Worm (Caenorhabditis elegans) whole organism, young adult: ENCODE measurements around the gene T05A12.3.

Source experiments
- B0019.2 ChIP-seq: fragments of 200-800 bp; sonication (Bioruptor generic); conservative IDR thresholded peaks from 2 replicates; pipeline ENCODE4 v1.3.6; 2022; ENCODE audit warnings: missing genetic modification reagents, missing genetic modification characterization, missing compliant biosample characterization
- C17E4.6 ChIP-seq: fragments of 200-800 bp; sonication (Bioruptor generic); IDR thresholded peaks from 2 replicates; pipeline ENCODE4 v1.3.6; 2022; ENCODE audit warnings: missing genetic modification reagents, missing genetic modification characterization, missing compliant biosample characterization
- D2030.7 ChIP-seq: fragments of 200-800 bp; sonication (Bioruptor generic); IDR thresholded peaks from 2 replicates; pipeline ENCODE4 v1.3.6; 2022; ENCODE audit warnings: missing genetic modification reagents, missing genetic modification characterization, missing compliant biosample characterization
- F10E7.11 ChIP-seq: sonication (generic microtip); optimal IDR thresholded peaks from 2 replicates; lab custom pipeline; 2017; ENCODE audit warnings: mild to moderate bottlenecking, missing genetic modification characterization, moderate library complexity, missing compliant biosample characterization
- F23B12.7 ChIP-seq: sonication (generic microtip); optimal IDR thresholded peaks from 2 replicates; lab custom pipeline; 2017; ENCODE audit warnings: missing genetic modification characterization, mild to moderate bottlenecking, missing compliant biosample characterization, antibody characterized with exemption, moderate library complexity; ENCODE audit not compliant: insufficient read depth
- F33H1.4 ChIP-seq: fragments of 200-800 bp; sonication (Bioruptor generic); IDR thresholded peaks from 2 replicates; pipeline ENCODE4 v1.3.6; 2022; ENCODE audit warnings: missing genetic modification reagents, missing genetic modification characterization, missing compliant biosample characterization
- F37B4.10 ChIP-seq: fragments of 200-800 bp; sonication (Bioruptor generic); IDR thresholded peaks from 2 replicates; pipeline ENCODE4 v1.3.6; 2022; ENCODE audit warnings: missing genetic modification characterization, missing compliant biosample characterization
- F57A8.1 ChIP-seq: fragments of 200-800 bp; sonication (Bioruptor generic); optimal IDR thresholded peaks from 2 replicates; lab custom pipeline; 2018; ENCODE audit warnings: mild to moderate bottlenecking, missing genetic modification characterization, moderate library complexity, missing compliant biosample characterization
- ZK185.1 ChIP-seq: sonication (generic microtip); optimal IDR thresholded peaks from 2 replicates; lab custom pipeline; 2016; ENCODE audit warnings: mild to moderate bottlenecking, missing genetic modification characterization, missing compliant biosample characterization; ENCODE audit not compliant: poor library complexity, severe bottlenecking
- aptf-2 ChIP-seq: fragments of 200-800 bp; sonication (Bioruptor generic); conservative IDR thresholded peaks from 2 replicates; pipeline ENCODE4 v1.3.6; 2022; ENCODE audit warnings: missing genetic modification reagents, missing genetic modification characterization, missing compliant biosample characterization
- atf-7 ChIP-seq: sonication (generic microtip); optimal IDR thresholded peaks from 2 replicates; lab custom pipeline; 2017; ENCODE audit warnings: mild to moderate bottlenecking, missing genetic modification characterization, missing compliant biosample characterization
- athp-1 ChIP-seq: sonication (generic microtip); optimal IDR thresholded peaks from 2 replicates; lab custom pipeline; 2017; ENCODE audit warnings: mild to moderate bottlenecking, missing genetic modification characterization, missing compliant biosample characterization
- attf-3 ChIP-seq: fragments of 200-800 bp; sonication (Bioruptor generic); conservative IDR thresholded peaks from 2 replicates; pipeline ENCODE4 v1.3.6; 2022; ENCODE audit warnings: missing genetic modification reagents, missing genetic modification characterization, missing compliant biosample characterization
- attf-5 ChIP-seq: fragments of 200-800 bp; sonication (Bioruptor generic); optimal IDR thresholded peaks from 2 replicates; lab custom pipeline; 2018; ENCODE audit warnings: mild to moderate bottlenecking, missing genetic modification characterization, missing compliant biosample characterization
- attf-6 ChIP-seq: fragments of 200-800 bp; sonication (Bioruptor generic); IDR thresholded peaks from 2 replicates; pipeline ENCODE4 v1.3.6; 2022; ENCODE audit warnings: missing genetic modification reagents, missing genetic modification characterization, missing compliant biosample characterization
- bed-2 ChIP-seq: fragments of 200-800 bp; sonication (Bioruptor generic); IDR thresholded peaks from 2 replicates; pipeline ENCODE4 v1.3.6; 2022; ENCODE audit warnings: missing genetic modification reagents, missing genetic modification characterization, missing compliant biosample characterization
- cebp-1 ChIP-seq, 2 experiments: fragments of 200-800 bp in 1 of 2; sonication (Bioruptor generic) in 1 of 2; sonication (generic microtip) in 1 of 2; IDR thresholded peaks in 1 of 2; optimal IDR thresholded peaks in 1 of 2; 2 replicates each; pipeline versions ENCODE4 v1.3.6 to Lab custom; 2017 to 2022; ENCODE audit warnings: missing compliant biosample characterization in 2 of 2, missing genetic modification characterization in 2 of 2, mild to moderate bottlenecking in 1 of 2, missing genetic modification reagents in 1 of 2, moderate library complexity in 1 of 2
- ceh-58 ChIP-seq: fragments of 200-800 bp; sonication (Bioruptor generic); IDR thresholded peaks from 2 replicates; pipeline ENCODE4 v1.3.6; 2022; ENCODE audit warnings: missing genetic modification characterization, missing compliant biosample characterization
- ceh-79 ChIP-seq: sonication (generic microtip); optimal IDR thresholded peaks from 2 replicates; lab custom pipeline; 2017; ENCODE audit warnings: mild to moderate bottlenecking, missing genetic modification characterization, missing compliant biosample characterization
- dox-1 ChIP-seq: fragments of 200-800 bp; sonication (Bioruptor generic); IDR thresholded peaks from 2 replicates; pipeline ENCODE4 v1.3.6; 2022; ENCODE audit warnings: missing genetic modification reagents, missing genetic modification characterization, missing compliant biosample characterization
- dpff-1 ChIP-seq: sonication (generic microtip); optimal IDR thresholded peaks from 2 replicates; lab custom pipeline; 2017; ENCODE audit warnings: mild to moderate bottlenecking, missing genetic modification characterization, missing compliant biosample characterization
- dpl-1 ChIP-seq: fragments of 150-350 bp; optimal IDR thresholded peaks from 2 replicates; lab custom pipeline; 2014; ENCODE audit warnings: missing biosample characterization, missing genetic modification reagents, missing genetic modification characterization
- efl-1 ChIP-seq: fragments of 150-350 bp; optimal IDR thresholded peaks from 2 replicates; lab custom pipeline; 2014; ENCODE audit warnings: missing biosample characterization, missing genetic modification reagents, missing genetic modification characterization
- egl-18 ChIP-seq: fragments of 200-800 bp; sonication (Bioruptor generic); IDR thresholded peaks from 2 replicates; pipeline ENCODE4 v1.3.6; 2022; ENCODE audit warnings: missing genetic modification reagents, missing genetic modification characterization, missing compliant biosample characterization
- egl-44 ChIP-seq: fragments of 200-800 bp; sonication (Bioruptor generic); IDR thresholded peaks from 2 replicates; pipeline ENCODE4 v1.3.6; 2022; ENCODE audit warnings: missing genetic modification reagents, missing genetic modification characterization, missing compliant biosample characterization
- hmg-1.2 ChIP-seq: fragments of 200-800 bp; sonication (Bioruptor generic); IDR thresholded peaks from 2 replicates; pipeline ENCODE4 v1.3.6; 2022; ENCODE audit warnings: missing genetic modification reagents, missing genetic modification characterization, missing compliant biosample characterization
- hmg-20 ChIP-seq: fragments of 200-800 bp; sonication (Bioruptor generic); IDR thresholded peaks from 2 replicates; pipeline ENCODE4 v1.3.6; 2022; ENCODE audit warnings: missing genetic modification reagents, missing genetic modification characterization, missing compliant biosample characterization
- let-526 ChIP-seq: fragments of 200-800 bp; sonication (Bioruptor generic); IDR thresholded peaks from 2 replicates; pipeline ENCODE4 v1.3.6; 2022; ENCODE audit warnings: missing genetic modification reagents, missing genetic modification characterization, missing compliant biosample characterization
- lir-1 ChIP-seq: fragments of 200-800 bp; sonication (Bioruptor generic); conservative IDR thresholded peaks from 2 replicates; pipeline ENCODE4 v1.3.6; 2022; ENCODE audit warnings: missing genetic modification reagents, missing genetic modification characterization, missing compliant biosample characterization
- lsl-1 ChIP-seq: fragments of 200-800 bp; sonication (Bioruptor generic); optimal IDR thresholded peaks from 2 replicates; lab custom pipeline; 2018; ENCODE audit warnings: mild to moderate bottlenecking, missing genetic modification characterization, moderate library complexity, missing compliant biosample characterization
- madf-10 ChIP-seq: sonication (generic microtip); optimal IDR thresholded peaks from 2 replicates; lab custom pipeline; 2016; ENCODE audit warnings: mild to moderate bottlenecking, missing genetic modification characterization, missing compliant biosample characterization
- madf-3 ChIP-seq: fragments of 200-800 bp; sonication (Bioruptor generic); IDR thresholded peaks from 2 replicates; pipeline ENCODE4 v1.3.6; 2022; ENCODE audit warnings: missing genetic modification reagents, missing genetic modification characterization, missing compliant biosample characterization
- madf-8 ChIP-seq: fragments of 200-800 bp; sonication (Bioruptor generic); conservative IDR thresholded peaks from 2 replicates; pipeline ENCODE4 v1.3.6; 2022; ENCODE audit warnings: missing genetic modification reagents, missing genetic modification characterization, missing compliant biosample characterization
- mxl-1 ChIP-seq: sonication (generic microtip); optimal IDR thresholded peaks from 2 replicates; lab custom pipeline; 2016; ENCODE audit warnings: missing genetic modification characterization, missing compliant biosample characterization
- nfya-2 ChIP-seq: fragments of 200-800 bp; sonication (Bioruptor generic); IDR thresholded peaks from 2 replicates; pipeline ENCODE4 v1.3.6; 2022; ENCODE audit warnings: missing genetic modification reagents, missing genetic modification characterization, missing compliant biosample characterization
- nhr-80 ChIP-seq: sonication (generic microtip); optimal IDR thresholded peaks from 2 replicates; lab custom pipeline; 2016; ENCODE audit warnings: missing genetic modification characterization, missing compliant biosample characterization
- pbrm-1 ChIP-seq: fragments of 200-800 bp; sonication (Bioruptor generic); IDR thresholded peaks from 2 replicates; pipeline ENCODE4 v1.3.6; 2022; ENCODE audit warnings: missing genetic modification reagents, missing genetic modification characterization, missing compliant biosample characterization
- sdz-38 ChIP-seq: sonication (generic microtip); optimal IDR thresholded peaks from 2 replicates; lab custom pipeline; 2016; ENCODE audit warnings: missing genotype, missing genetic modification characterization, missing compliant biosample characterization
- snpc-1.1 ChIP-seq: sonication (generic microtip); optimal IDR thresholded peaks from 2 replicates; lab custom pipeline; 2017; ENCODE audit warnings: missing genetic modification characterization, mild to moderate bottlenecking, missing compliant biosample characterization, antibody characterized with exemption, moderate library complexity, missing genotype, missing genetic modification reagents; ENCODE audit not compliant: insufficient read depth
- snpc-4 ChIP-seq, 5 experiments: fragments of 150-350 bp in 1 of 5; sonication (generic microtip) in 4 of 5; optimal IDR thresholded peaks; 2 replicates each; lab custom pipeline; 2014 to 2018; ENCODE audit warnings: missing genetic modification characterization in 5 of 5, missing biosample characterization in 3 of 5, antibody characterized with exemption in 2 of 5, mild to moderate bottlenecking in 2 of 5, missing compliant biosample characterization in 2 of 5, missing genotype in 2 of 5, moderate library complexity in 2 of 5, missing genetic modification reagents in 1 of 5
- unc-130 ChIP-seq: sonication (generic microtip); optimal IDR thresholded peaks from 2 replicates; lab custom pipeline; 2016; ENCODE audit warnings: missing genetic modification reagents, missing genetic modification characterization, missing compliant biosample characterization
- xnd-1 ChIP-seq: sonication (generic microtip); optimal IDR thresholded peaks from 2 replicates; lab custom pipeline; 2016; ENCODE audit warnings: missing genotype, missing genetic modification reagents, missing genetic modification characterization, missing compliant biosample characterization
- ztf-26 ChIP-seq: sonication (generic microtip); optimal IDR thresholded peaks from 2 replicates; lab custom pipeline; 2017; ENCODE audit warnings: missing genetic modification characterization, missing compliant biosample characterization
- ztf-28 ChIP-seq: fragments of 200-800 bp; sonication (Bioruptor generic); IDR thresholded peaks from 2 replicates; pipeline ENCODE4 v1.3.6; 2022; ENCODE audit warnings: missing genetic modification reagents, missing genetic modification characterization, missing compliant biosample characterization
- ztf-6 ChIP-seq: fragments of 200-800 bp; sonication (Bioruptor generic); IDR thresholded peaks from 2 replicates; pipeline ENCODE4 v1.3.6; 2022; ENCODE audit warnings: missing genetic modification reagents, missing genetic modification characterization, missing compliant biosample characterization

The T05A12.3 gene

DNA sequence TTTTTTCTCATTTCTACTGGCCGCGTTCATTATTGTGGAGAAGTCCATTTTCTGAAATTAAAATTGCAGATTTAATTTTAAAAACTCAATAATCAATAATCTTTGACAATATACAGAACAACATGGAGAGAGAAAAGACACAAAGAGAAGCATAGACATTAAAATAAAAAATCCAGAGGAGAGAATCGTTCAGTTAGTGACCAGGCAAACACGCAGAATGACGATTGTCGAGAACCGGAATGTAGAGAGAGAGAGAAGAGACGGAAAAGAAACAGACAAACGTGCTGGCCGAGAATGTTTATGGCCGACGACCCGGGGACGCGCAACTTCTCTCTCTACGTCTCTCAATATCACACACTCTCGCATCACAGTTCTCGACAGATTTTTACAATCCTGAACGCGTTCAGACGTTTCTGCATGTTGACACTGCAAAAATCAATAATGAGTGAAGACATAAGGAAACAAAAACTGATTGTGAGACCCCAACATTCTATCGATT, at the start of gene T05A12.3, which contains the start of gene T05A12.4:
TSS of gene T05A12.3 (minus strand) at position 51 of the 499 bp plus-strand sequence.
TSS of gene T05A12.4 (plus strand) at position 348 of the 499 bp plus-strand sequence.
- TF ChIP-seq hmg-20 (GFP tag; lab: Robert Waterston, UW) (no peak), ztf-28 (GFP tag; lab: Robert Waterston, UW) (no peak; the same call in 1 of the 2 replicates), C17E4.6 (GFP tag; lab: Robert Waterston, UW) (peak; percentile 65; the same call in 1 of the 2 replicates), nhr-80 (tag; lab: Kevin White, UChicago) (peak; percentile 22), egl-18 (GFP tag; lab: Robert Waterston, UW) (no peak), let-526 (GFP tag; lab: Robert Waterston, UW) (0 out of 2 replicates have a peak, but pooled peaks have one; percentile 15), madf-10 (no peak), pbrm-1 (GFP tag; lab: Robert Waterston, UW) (peak; percentile 85), ztf-6 (GFP tag; lab: Robert Waterston, UW) (0 out of 2 replicates have a peak, but pooled peaks have one; percentile 55), athp-1 (tag; lab: Kevin White, UChicago) (peak; percentile 18), B0019.2 (GFP tag; lab: Robert Waterston, UW) (peak; percentile 51), dox-1 (GFP tag; lab: Robert Waterston, UW) (no peak; the same call in 1 of the 2 replicates), hmg-1.2 (GFP tag; lab: Robert Waterston, UW) (peak; percentile 79), dpff-1 (no peak), madf-3 (GFP tag; lab: Robert Waterston, UW) (peak; percentile 79), F23B12.7 (tag; lab: Kevin White, UChicago) (peak; percentile 36), unc-130 (peak; percentile 71), snpc-4 (GFP tag; optimal IDR thresholded peaks at IDR 0.05; lab: Kevin White, UChicago) (peak; percentile 68), snpc-4 (tag; optimal IDR thresholded peaks at IDR 0.05; lab: Kevin White, UChicago) (peak in 3 of 4 experiments; percentile 75 to 86 (median 85)), bed-2 (peak; percentile 65; the same call in 1 of the 2 replicates), attf-6 (GFP tag; lab: Robert Waterston, UW) (0 out of 2 replicates have a peak, but pooled peaks have one; percentile 35), lsl-1 (GFP tag; lab: Kevin White, UChicago) (peak; percentile 63), attf-3 (GFP tag; lab: Robert Waterston, UW) (peak; percentile 49; the same call in 1 of the 2 replicates), mxl-1 (tag; lab: Kevin White, UChicago) (no peak), lir-1 (GFP tag; lab: Robert Waterston, UW) (peak; percentile 36; the same call in 1 of the 2 replicates), egl-44 (peak; percentile 56; the same call in 1 of the 2 replicates), ZK185.1 (tag; lab: Kevin White, UChicago) (peak; percentile 64), snpc-1.1 (tag; lab: Kevin White, UChicago) (peak; percentile 35), F10E7.11 (tag; lab: Kevin White, UChicago) (no peak), sdz-38 (tag; lab: Kevin White, UChicago) (no peak), madf-8 (GFP tag; lab: Robert Waterston, UW) (peak; percentile 58), efl-1 (GFP tag; lab: Kevin White, UChicago) (peak; percentile 5), D2030.7 (GFP tag; lab: Robert Waterston, UW) (peak; percentile 71), F33H1.4 (peak; percentile 63), xnd-1 (tag; lab: Kevin White, UChicago) (no peak), aptf-2 (0 out of 2 replicates have a peak, but pooled peaks have one; percentile 35)

DNA sequence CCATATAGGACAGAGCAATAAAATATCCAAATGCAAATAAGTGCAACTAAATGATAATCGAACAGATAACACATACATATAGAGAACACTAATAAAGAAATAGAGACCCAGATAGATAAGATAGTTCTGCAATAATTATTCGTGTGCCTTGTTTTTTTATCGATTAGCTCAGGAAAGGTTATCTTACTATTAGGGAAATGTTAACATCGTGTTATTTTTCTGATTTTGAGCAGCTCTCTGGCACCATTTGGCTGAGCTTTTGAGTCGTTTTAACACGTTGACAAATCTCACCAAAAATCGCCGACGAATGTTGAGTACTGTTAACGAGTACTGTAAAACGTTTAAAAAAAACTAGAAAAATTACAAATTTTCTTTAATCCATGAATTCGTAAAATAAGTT, 41.0 kb upstream of the T05A12.3 start, which contains the start of gene cest-6:
TSS of gene cest-6 (minus strand) at position 101 of the 400 bp plus-strand sequence.
- no peak for TF ChIP-seq F37B4.10 (GFP tag; lab: Robert Waterston, UW)
- TF ChIP-seq madf-8 (GFP tag; lab: Robert Waterston, UW), result no peak
- TF ChIP-seq unc-130, result no peak
- no peak for TF ChIP-seq ceh-79 (tag; lab: Kevin White, UChicago)
- TF ChIP-seq dox-1 (GFP tag; lab: Robert Waterston, UW), result no peak
- TF ChIP-seq ztf-6 (GFP tag; lab: Robert Waterston, UW), result no peak
- TF ChIP-seq aptf-2, result no peak
- TF ChIP-seq atf-7 (tag; lab: Kevin White, UChicago), result no peak
- TF ChIP-seq cebp-1 (GFP tag; IDR thresholded peaks at IDR 0.05; lab: Robert Waterston, UW), result no peak
- no peak for TF ChIP-seq cebp-1 (tag; optimal IDR thresholded peaks at IDR 0.05; lab: Kevin White, UChicago)
- TF ChIP-seq attf-5 (GFP tag; lab: Kevin White, UChicago), result no peak
- TF ChIP-seq dpl-1 (GFP tag; lab: Kevin White, UChicago), result no peak
- TF ChIP-seq ztf-26, result no peak
- TF ChIP-seq F57A8.1 (GFP tag; lab: Kevin White, UChicago), result no peak
- no peak for TF ChIP-seq nhr-80 (tag; lab: Kevin White, UChicago)
- no peak for TF ChIP-seq nfya-2 (GFP tag; lab: Robert Waterston, UW)
- TF ChIP-seq xnd-1 (tag; lab: Kevin White, UChicago), result no peak
- no peak for TF ChIP-seq ceh-58
